Fruit fly (Drosophila melanogaster): ENCODE measurements around the gene Dyro.

Dyro gene

DNA sequence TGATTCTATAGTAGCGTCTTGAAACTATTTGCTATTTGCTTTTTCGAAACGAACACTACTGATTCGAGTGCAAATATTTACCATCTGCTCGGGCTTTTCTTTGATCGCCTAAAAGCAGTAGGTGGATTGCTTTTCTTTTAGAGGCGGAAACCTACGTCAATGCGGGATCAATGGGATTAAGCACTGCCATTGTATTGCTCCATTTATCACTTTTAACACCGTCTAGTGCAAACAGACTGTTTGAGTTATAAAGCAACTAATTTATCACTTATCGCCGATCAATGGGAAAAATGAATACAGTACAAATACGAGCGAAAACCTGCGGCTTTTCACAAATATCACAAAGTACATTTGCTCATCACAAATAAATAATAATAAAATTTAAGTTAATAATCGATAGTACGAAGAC lies 9.1 kb downstream of the Dyro start (continued):
- TF ChIP-seq CG6854 (GFP tag; optimal IDR thresholded peaks at IDR 0.05), result no peak
- peak; percentile 7 for TF ChIP-seq Side (GFP tag; optimal IDR thresholded peaks at IDR 0.05)
- no peak for TF ChIP-seq CG9876 (GFP tag; optimal IDR thresholded peaks at IDR 0.05)
- no peak for TF ChIP-seq lbe (GFP tag; optimal IDR thresholded peaks at IDR 0.05)
- TF ChIP-seq C15 (GFP tag; IDR thresholded peaks at IDR 0.05), result no peak
- no peak for TF ChIP-seq Aef1 (GFP tag; IDR thresholded peaks at IDR 0.05)
- TF ChIP-seq CG43689 (GFP tag; IDR thresholded peaks at IDR 0.05), result no peak
- TF ChIP-seq mirr (GFP tag; optimal IDR thresholded peaks at IDR 0.05), result no peak
- no peak for TF ChIP-seq CG11093 (GFP tag; IDR thresholded peaks at IDR 0.05)
- TF ChIP-seq ind (GFP tag; optimal IDR thresholded peaks at IDR 0.05), result no peak
- no peak for TF ChIP-seq trh (GFP tag; optimal IDR thresholded peaks at IDR 0.05)
- no peak for TF ChIP-seq Hr51 (GFP tag; optimal IDR thresholded peaks at IDR 0.05)
- TF ChIP-seq CG32532 (GFP tag; IDR thresholded peaks at IDR 0.05), result no peak
- no peak for TF ChIP-seq CG9797 (GFP tag; optimal IDR thresholded peaks at IDR 0.05)
- TF ChIP-seq CG10462 (GFP tag; optimal IDR thresholded peaks at IDR 0.05), result no peak
- TF ChIP-seq CG8281 (tag; optimal IDR thresholded peaks at IDR 0.05), result no peak
- TF ChIP-seq Ada2b (GFP tag; IDR thresholded peaks at IDR 0.05), result no peak
- no peak for TF ChIP-seq otp (GFP tag; IDR thresholded peaks at IDR 0.05)
- TF ChIP-seq dmrt11E (tag; optimal IDR thresholded peaks at IDR 0.05), result peak; percentile 45
- TF ChIP-seq CG16863 (GFP tag; optimal IDR thresholded peaks at IDR 0.05), result peak; percentile 0
- no peak for TF ChIP-seq Vsx1 (GFP tag; optimal IDR thresholded peaks at IDR 0.05)
- TF ChIP-seq CG11723 (GFP tag; optimal IDR thresholded peaks at IDR 0.05), result peak; percentile 4
- no peak for TF ChIP-seq pzg (GFP tag; optimal IDR thresholded peaks at IDR 0.05)
- TF ChIP-seq sr (GFP tag; IDR thresholded peaks at IDR 0.05), result no peak
- TF ChIP-seq Mes4 (GFP tag; optimal IDR thresholded peaks at IDR 0.05), result no peak
- no peak for TF ChIP-seq gt (GFP tag; IDR thresholded peaks at IDR 0.05)
- no peak for TF ChIP-seq Camta (GFP tag; optimal IDR thresholded peaks at IDR 0.05)
- TF ChIP-seq Elba2 (GFP tag; optimal IDR thresholded peaks at IDR 0.05), result no peak
- TF ChIP-seq ranshi (GFP tag; IDR thresholded peaks at IDR 0.05), result no peak
- TF ChIP-seq CG30431 (GFP tag; optimal IDR thresholded peaks at IDR 0.05), result no peak
- no peak for TF ChIP-seq MBD-R2 (GFP tag; IDR thresholded peaks at IDR 0.05)
- TF ChIP-seq CG17568 (GFP tag; optimal IDR thresholded peaks at IDR 0.05), result no peak
- no peak for TF ChIP-seq CG3838 (GFP tag; optimal IDR thresholded peaks at IDR 0.05)
- TF ChIP-seq CG1647 (GFP tag; optimal IDR thresholded peaks at IDR 0.05), result no peak
- no peak for TF ChIP-seq disco-r (GFP tag; optimal IDR thresholded peaks at IDR 0.05)
- peak; percentile 15 for TF ChIP-seq CG12942 (GFP tag; optimal IDR thresholded peaks at IDR 0.05)
- TF ChIP-seq CG9437 (GFP tag; optimal IDR thresholded peaks at IDR 0.05), result no peak
- no peak for TF ChIP-seq ato (GFP tag; IDR thresholded peaks at IDR 0.05; ENCODE audit: partially characterized antibody)
- TF ChIP-seq ham (GFP tag; IDR thresholded peaks at IDR 0.05), result no peak
- TF ChIP-seq Sry-β (GFP tag; optimal IDR thresholded peaks at IDR 0.05), result no peak
- TF ChIP-seq CG32767 (GFP tag; IDR thresholded peaks at IDR 0.05), result no peak
- TF ChIP-seq hbn (GFP tag; IDR thresholded peaks at IDR 0.05; ENCODE audit: partially characterized antibody), result no peak
- no peak for TF ChIP-seq hth (optimal IDR thresholded peaks at IDR 0.05)
- TF ChIP-seq CG31365 (tag; optimal IDR thresholded peaks at IDR 0.05), result peak; percentile 20
- peak; percentile 4 for TF ChIP-seq HHEX (GFP tag; optimal IDR thresholded peaks at IDR 0.05)
- no peak for TF ChIP-seq wek (GFP tag; optimal IDR thresholded peaks at IDR 0.05)
- no peak for TF ChIP-seq sima (GFP tag; optimal IDR thresholded peaks at IDR 0.05)
- TF ChIP-seq CG12071 (GFP tag; optimal IDR thresholded peaks at IDR 0.05), result peak; percentile 56
- no peak for TF ChIP-seq CG4360 (GFP tag; IDR thresholded peaks at IDR 0.05)
- no peak for TF ChIP-seq stwl (tag; optimal IDR thresholded peaks at IDR 0.05)
- peak; percentile 14 for TF ChIP-seq caup (GFP tag; optimal IDR thresholded peaks at IDR 0.05; ENCODE audit: severe bottlenecking)
- TF ChIP-seq al (GFP tag; IDR thresholded peaks at IDR 0.05), result no peak
- no peak for TF ChIP-seq tx (GFP tag; optimal IDR thresholded peaks at IDR 0.05)

Measured in whole organism, embryonic.